Fruit fly (Drosophila melanogaster): ENCODE data around the gene CG31373.
A peak's percentile ranks its signal among the peaks of the same experiment; 100 is the strongest.

CG31373 gene

DNA sequence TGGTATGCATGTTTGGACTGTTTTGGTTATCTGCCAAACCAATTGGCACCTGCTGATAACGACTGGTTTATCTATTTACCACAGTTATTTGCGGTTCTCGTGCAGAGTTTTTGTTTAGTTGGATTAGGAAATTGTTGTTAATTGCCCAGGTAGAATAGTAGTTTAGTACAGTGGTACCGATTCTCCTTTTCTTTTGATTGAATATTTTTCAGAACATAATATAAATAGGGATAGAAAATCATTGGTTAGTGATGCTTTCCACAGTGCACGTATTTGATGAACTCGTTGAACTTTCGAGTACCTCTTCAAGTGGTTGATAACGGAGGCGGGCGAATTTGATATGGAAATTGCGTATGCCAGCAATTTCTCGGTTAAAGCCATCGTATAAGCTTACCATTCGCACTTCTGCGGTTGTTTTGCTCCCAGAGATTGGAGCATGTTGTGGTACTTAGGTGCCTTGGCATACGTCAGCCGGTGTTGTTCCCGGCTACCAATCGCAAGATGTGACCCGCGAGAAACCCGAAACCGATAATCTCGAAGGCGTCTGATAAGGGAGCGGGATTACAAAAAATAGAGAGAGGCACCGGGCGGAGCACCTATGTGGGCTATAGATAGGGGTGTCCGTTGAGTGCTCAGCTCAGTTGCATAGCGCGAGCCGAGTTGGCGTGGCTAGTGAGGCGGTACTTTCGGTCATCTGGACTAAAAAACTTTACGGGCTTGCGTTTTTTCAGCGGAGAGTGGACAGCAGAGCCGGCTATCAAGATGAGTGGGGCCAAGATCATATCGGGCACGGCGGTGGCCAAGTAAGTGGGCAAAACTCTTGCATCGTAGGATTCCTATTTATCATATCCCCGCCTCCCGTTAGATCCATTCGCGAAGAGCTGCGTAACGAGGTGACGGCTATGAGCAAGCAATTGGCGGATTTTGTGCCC is 9.9 kb downstream of the CG31373 start (continued):
- peak; percentile 34 for TF ChIP-seq BtbVII (GFP tag; optimal IDR thresholded peaks at IDR 0.05)
- TF ChIP-seq CG12391 (tag; optimal IDR thresholded peaks at IDR 0.05) = peak; percentile 10
- TF ChIP-seq CG17912 (GFP tag; optimal IDR thresholded peaks at IDR 0.05) = no peak
- peak; percentile 36 for TF ChIP-seq Jarid2 (GFP tag; optimal IDR thresholded peaks at IDR 0.05)
- TF ChIP-seq twi (tag; optimal IDR thresholded peaks at IDR 0.05) = no peak
- TF ChIP-seq Meics (GFP tag; optimal IDR thresholded peaks at IDR 0.05) = peak; percentile 39
- peak; percentile 36 for TF ChIP-seq CG15269 (tag; optimal IDR thresholded peaks at IDR 0.05)
- peak; percentile 39 for TF ChIP-seq CG10543 (GFP tag; optimal IDR thresholded peaks at IDR 0.05)
- no peak for TF ChIP-seq CG2678 (tag; optimal IDR thresholded peaks at IDR 0.05)
- TF ChIP-seq CG1792 (GFP tag; optimal IDR thresholded peaks at IDR 0.05) = peak; percentile 5
- peak; percentile 93 for TF ChIP-seq CG34376 (GFP tag; optimal IDR thresholded peaks at IDR 0.05)
- peak; percentile 23; the same call in 2 of the 3 replicates for TF ChIP-seq so (GFP tag; IDR thresholded peaks at IDR 0.05)
- TF ChIP-seq CG3281 (GFP tag; optimal IDR thresholded peaks at IDR 0.05) = peak; percentile 58
- peak; percentile 77 for TF ChIP-seq CG15479 (GFP tag; optimal IDR thresholded peaks at IDR 0.05)
- TF ChIP-seq sd (tag; optimal IDR thresholded peaks at IDR 0.05) = peak; percentile 79
- peak; percentile 36 for TF ChIP-seq CG13296 (GFP tag; optimal IDR thresholded peaks at IDR 0.05)
- peak; percentile 72 for TF ChIP-seq cwo (GFP tag; optimal IDR thresholded peaks at IDR 0.05)
- peak; percentile 55 for TF ChIP-seq Rfx (GFP tag; IDR thresholded peaks at IDR 0.05)
- TF ChIP-seq CG34422 (GFP tag; IDR thresholded peaks at IDR 0.05) = 0 out of 3 replicates have a peak, but pooled peaks have one; percentile 7
- TF ChIP-seq CG7786 (GFP tag; optimal IDR thresholded peaks at IDR 0.05) = peak; percentile 27
- TF ChIP-seq dpn (GFP tag; optimal IDR thresholded peaks at IDR 0.05) = peak in 1 of 2 experiments; percentile 1
- peak; percentile 47; the same call in 1 of the 2 replicates for TF ChIP-seq seq (GFP tag; IDR thresholded peaks at IDR 0.05)
- TF ChIP-seq exex (tag; optimal IDR thresholded peaks at IDR 0.05) = peak; percentile 95
- peak; percentile 0 for TF ChIP-seq D19B (GFP tag; optimal IDR thresholded peaks at IDR 0.05)
- TF ChIP-seq lab (GFP tag; optimal IDR thresholded peaks at IDR 0.05) = peak; percentile 63
- TF ChIP-seq Sry-β (GFP tag; optimal IDR thresholded peaks at IDR 0.05) = no peak
- no peak for TF ChIP-seq CG17359 (tag; optimal IDR thresholded peaks at IDR 0.05)
- TF ChIP-seq CG18599 (GFP tag; optimal IDR thresholded peaks at IDR 0.05) = peak; percentile 61
- peak; percentile 71 for TF ChIP-seq Hmr (GFP tag; optimal IDR thresholded peaks at IDR 0.05)
- peak; percentile 57 for TF ChIP-seq Fer1 (GFP tag; optimal IDR thresholded peaks at IDR 0.05)
- TF ChIP-seq CG7745 (tag; optimal IDR thresholded peaks at IDR 0.05) = no peak
- peak; percentile 49; the same call in 1 of the 3 replicates for TF ChIP-seq otp (GFP tag; IDR thresholded peaks at IDR 0.05)
- TF ChIP-seq pan (optimal IDR thresholded peaks at IDR 0.05) = no peak
- TF ChIP-seq pan (GFP tag; optimal IDR thresholded peaks at IDR 0.05 in 1 of 2, IDR thresholded peaks at IDR 0.05 in 1 of 2) = peak in 1 of 2 experiments; percentile 25
- peak; percentile 45 for TF ChIP-seq zfh2 (GFP tag; optimal IDR thresholded peaks at IDR 0.05)
- no peak for TF ChIP-seq B-H1 (GFP tag; IDR thresholded peaks at IDR 0.05)
- peak; percentile 24 for TF ChIP-seq CG6813 (GFP tag; optimal IDR thresholded peaks at IDR 0.05)
- TF ChIP-seq mirr (GFP tag; optimal IDR thresholded peaks at IDR 0.05) = peak; percentile 90
- TF ChIP-seq Dek (tag; optimal IDR thresholded peaks at IDR 0.05) = peak; percentile 32
- TF ChIP-seq CHES-1-like (GFP tag; optimal IDR thresholded peaks at IDR 0.05) = peak; percentile 27
- peak; percentile 13 for TF ChIP-seq mam (GFP tag; optimal IDR thresholded peaks at IDR 0.05)
- TF ChIP-seq sug (tag; optimal IDR thresholded peaks at IDR 0.05) = peak; percentile 79
- TF ChIP-seq hkb (optimal IDR thresholded peaks at IDR 0.05) = no peak
- TF ChIP-seq hkb (GFP tag; IDR thresholded peaks at IDR 0.05) = 0 out of 2 replicates have a peak, but pooled peaks have one; percentile 8
- TF ChIP-seq ind (GFP tag; optimal IDR thresholded peaks at IDR 0.05) = peak; percentile 22
- peak; percentile 69 for TF ChIP-seq Med (GFP tag)
- no peak for TF ChIP-seq gcm (GFP tag; optimal IDR thresholded peaks at IDR 0.05)

All from whole organism, embryonic.